Worm (Caenorhabditis elegans) whole organism, midembryonic: ENCODE data around the gene ZC266.1.

ENCODE experiments used
- T22C8.4 ChIP-seq: fragments of 200-800 bp; sonication (Bioruptor generic); IDR thresholded peaks from 2 replicates; pipeline ENCODE4 v1.3.6; 2022; ENCODE audit warnings: missing genetic modification characterization, missing compliant biosample characterization
- cog-1 ChIP-seq: sonication (generic microtip); optimal IDR thresholded peaks from 2 replicates; lab custom pipeline; 2016; ENCODE audit warnings: missing genetic modification characterization, missing compliant biosample characterization
- flt-1 ChIP-seq: fragments of 200-800 bp; sonication (Bioruptor generic); IDR thresholded peaks from 2 replicates; pipeline ENCODE4 v1.3.6; 2022; ENCODE audit warnings: missing genetic modification characterization, missing compliant biosample characterization
- klf-2 ChIP-seq: fragments of 200-800 bp; sonication (Bioruptor generic); conservative IDR thresholded peaks from 2 replicates; pipeline ENCODE4 v1.3.6; 2022; ENCODE audit warnings: missing genetic modification reagents, missing genetic modification characterization, missing compliant biosample characterization
- med-1 ChIP-seq: sonication (generic microtip); optimal IDR thresholded peaks from 2 replicates; lab custom pipeline; 2017; ENCODE audit warnings: missing genetic modification characterization, mild to moderate bottlenecking, missing compliant biosample characterization, antibody characterized with exemption, missing genetic modification reagents; ENCODE audit not compliant: insufficient read depth
- ref-1 ChIP-seq: fragments of 200-800 bp; sonication (Bioruptor generic); conservative IDR thresholded peaks from 2 replicates; pipeline ENCODE4 v1.3.6; 2022; ENCODE audit warnings: missing genetic modification reagents, missing genetic modification characterization, missing compliant biosample characterization
- tab-1 ChIP-seq: fragments of 200-800 bp; sonication (Bioruptor generic); IDR thresholded peaks from 2 replicates; pipeline ENCODE4 v1.3.6; 2022; ENCODE audit warnings: missing genetic modification characterization, missing compliant biosample characterization
- ztf-23 ChIP-seq: fragments of 200-800 bp; sonication (Bioruptor generic); IDR thresholded peaks from 2 replicates; pipeline ENCODE4 v1.3.6; 2022; ENCODE audit warnings: missing genetic modification reagents, missing genetic modification characterization, missing compliant biosample characterization
- ztf-29 ChIP-seq: fragments of 200-800 bp; sonication (Bioruptor generic); IDR thresholded peaks from 2 replicates; pipeline ENCODE4 v1.3.6; 2022; ENCODE audit warnings: missing genetic modification reagents, missing genetic modification characterization, missing compliant biosample characterization

ZC266.1 gene

DNA sequence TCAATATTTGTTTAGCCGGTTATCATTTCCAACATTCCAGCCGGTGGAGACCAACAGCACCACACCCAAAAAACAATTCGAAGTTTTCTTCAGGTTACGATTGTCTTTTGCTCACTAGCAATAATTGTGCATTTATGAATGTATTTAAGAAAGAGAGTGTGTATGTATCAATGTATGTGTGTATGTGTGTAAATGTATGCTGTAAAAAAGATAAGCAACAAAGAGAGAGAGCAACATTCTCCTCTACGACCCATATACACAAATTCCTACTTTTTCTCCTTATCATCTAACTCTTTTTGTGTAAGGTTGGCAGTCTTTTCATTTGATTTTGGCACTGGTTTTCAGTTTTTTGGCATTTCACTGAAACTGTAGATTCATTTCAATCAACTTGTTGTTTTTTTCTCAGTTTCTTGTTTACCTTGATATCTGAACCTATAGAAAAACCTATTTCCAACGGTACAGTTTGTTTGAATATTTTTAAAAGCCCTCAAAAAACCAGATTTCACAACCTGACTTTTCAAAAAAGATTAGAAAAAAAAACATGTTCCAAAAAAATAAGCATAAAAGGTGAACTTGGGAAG is 20.9 kb upstream of the ZC266.1 start:
- TF ChIP-seq med-1 (no peak), cog-1 (tag; lab: Kevin White, UChicago) (no peak), ref-1 (GFP tag; lab: Robert Waterston, UW) (no peak), ztf-23 (GFP tag; lab: Robert Waterston, UW) (no peak), T22C8.4 (GFP tag; lab: Robert Waterston, UW) (no peak), ztf-29 (GFP tag; lab: Robert Waterston, UW) (no peak), flt-1 (GFP tag; lab: Robert Waterston, UW) (no peak), tab-1 (no peak), klf-2 (no peak)

DNA sequence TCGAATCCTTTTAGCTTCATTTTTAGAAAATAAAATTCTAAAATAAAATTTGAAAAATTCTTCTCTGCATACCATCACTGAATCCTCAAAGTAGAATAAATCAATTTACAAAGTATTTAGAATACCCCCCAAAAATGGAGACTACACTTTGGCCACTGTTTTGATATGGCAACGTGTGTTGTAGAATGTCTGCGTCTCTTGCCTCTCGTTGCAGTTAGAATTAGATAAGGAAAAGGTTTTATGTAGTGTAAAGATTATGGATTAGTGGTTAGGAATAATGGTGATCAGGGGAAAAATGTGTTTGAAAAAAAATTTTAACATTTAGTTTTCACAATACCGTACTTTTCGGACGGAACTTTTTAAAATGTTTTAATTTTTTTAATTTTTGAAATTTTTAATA is 19.9 kb upstream of the ZC266.1 start, which contains the start of gene prx-6:
prx-6 (minus strand) TSS at position 129 of the 400 bp plus-strand sequence.
- TF ChIP-seq tab-1: no peak
- TF ChIP-seq med-1: no peak
- TF ChIP-seq ztf-29 (GFP tag; lab: Robert Waterston, UW): no peak
- no peak for TF ChIP-seq flt-1 (GFP tag; lab: Robert Waterston, UW)
- TF ChIP-seq ref-1 (GFP tag; lab: Robert Waterston, UW): no peak
- no peak for TF ChIP-seq ztf-23 (GFP tag; lab: Robert Waterston, UW)
- no peak for TF ChIP-seq cog-1 (tag; lab: Kevin White, UChicago)

DNA sequence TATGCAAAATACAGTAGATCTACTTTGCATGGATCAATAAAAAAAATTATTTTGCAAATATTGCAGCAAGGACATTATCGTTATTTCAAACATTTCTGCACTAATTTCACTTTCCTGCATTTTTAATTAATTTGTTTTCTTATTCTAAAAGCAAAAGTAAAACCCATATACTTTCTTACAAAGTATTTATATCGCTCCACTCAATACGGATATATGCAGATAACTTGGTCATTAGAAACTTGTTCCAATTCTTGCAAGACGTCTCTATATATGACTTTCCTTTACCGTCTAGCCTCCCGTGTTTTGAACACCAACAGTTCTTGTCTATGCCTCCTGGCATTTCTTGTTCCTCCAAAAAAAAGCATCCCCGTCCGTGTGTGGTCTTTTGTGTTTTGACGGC is 10.4 kb upstream of the ZC266.1 start, which contains the start of gene oac-24:
oac-24 (plus strand) TSS at position 301 of the 400 bp plus-strand sequence.
- TF ChIP-seq ztf-23 (GFP tag; lab: Robert Waterston, UW) (no peak), flt-1 (GFP tag; lab: Robert Waterston, UW) (no peak), ref-1 (GFP tag; lab: Robert Waterston, UW) (no peak), cog-1 (tag; lab: Kevin White, UChicago) (no peak), T22C8.4 (GFP tag; lab: Robert Waterston, UW) (no peak), ztf-29 (GFP tag; lab: Robert Waterston, UW) (no peak), tab-1 (no peak), klf-2 (no peak), med-1 (no peak)

DNA sequence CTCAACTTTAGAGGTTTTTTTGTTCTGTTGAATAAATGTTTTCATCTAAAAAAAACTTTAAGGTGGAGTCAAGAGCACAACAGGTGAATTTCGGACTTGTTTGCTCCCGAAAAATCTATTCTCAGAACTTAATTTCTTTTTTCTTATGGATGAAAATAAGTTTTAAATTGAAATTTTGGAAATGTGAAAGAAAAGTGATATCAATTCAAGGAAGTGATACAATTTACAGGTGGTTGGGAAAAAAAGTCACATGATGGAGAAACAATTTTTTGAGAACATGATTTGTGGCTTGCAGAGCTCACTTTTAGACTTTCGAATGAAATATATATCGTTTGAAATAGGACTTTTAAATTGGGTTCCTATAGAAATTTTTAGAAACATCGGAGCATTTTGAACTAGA is 7.6 kb upstream of the ZC266.1 start:
- TF ChIP-seq cog-1 (tag; lab: Kevin White, UChicago) (no peak), ref-1 (GFP tag; lab: Robert Waterston, UW) (no peak), med-1 (no peak), T22C8.4 (GFP tag; lab: Robert Waterston, UW) (no peak), klf-2 (no peak), tab-1 (no peak), ztf-23 (GFP tag; lab: Robert Waterston, UW) (no peak), ztf-29 (GFP tag; lab: Robert Waterston, UW) (no peak), flt-1 (GFP tag; lab: Robert Waterston, UW) (no peak)

DNA sequence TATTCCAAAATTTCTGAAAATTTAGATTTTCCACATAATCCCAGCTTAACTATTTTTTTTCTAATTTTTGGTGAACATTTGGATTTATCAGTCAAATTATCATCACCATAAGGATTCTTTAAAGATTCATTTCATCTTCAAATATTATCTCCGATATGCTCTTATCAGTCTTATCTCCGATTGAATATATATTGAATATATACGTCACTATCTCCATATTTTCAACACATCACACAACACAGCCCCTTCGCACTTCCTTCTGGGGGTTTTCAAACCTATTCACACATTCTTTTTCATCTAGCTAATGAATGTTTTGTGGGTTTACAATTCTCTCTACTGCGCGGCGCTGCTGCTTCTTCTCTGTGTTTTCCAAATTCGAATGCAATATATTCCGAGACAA is 1.4 kb downstream of the ZC266.1 start:
- TF ChIP-seq med-1 (no peak), flt-1 (GFP tag; lab: Robert Waterston, UW) (no peak), klf-2 (no peak), ref-1 (GFP tag; lab: Robert Waterston, UW) (no peak), ztf-29 (GFP tag; lab: Robert Waterston, UW) (no peak), cog-1 (tag; lab: Kevin White, UChicago) (no peak), T22C8.4 (GFP tag; lab: Robert Waterston, UW) (no peak), ztf-23 (GFP tag; lab: Robert Waterston, UW) (no peak), tab-1 (no peak)

DNA sequence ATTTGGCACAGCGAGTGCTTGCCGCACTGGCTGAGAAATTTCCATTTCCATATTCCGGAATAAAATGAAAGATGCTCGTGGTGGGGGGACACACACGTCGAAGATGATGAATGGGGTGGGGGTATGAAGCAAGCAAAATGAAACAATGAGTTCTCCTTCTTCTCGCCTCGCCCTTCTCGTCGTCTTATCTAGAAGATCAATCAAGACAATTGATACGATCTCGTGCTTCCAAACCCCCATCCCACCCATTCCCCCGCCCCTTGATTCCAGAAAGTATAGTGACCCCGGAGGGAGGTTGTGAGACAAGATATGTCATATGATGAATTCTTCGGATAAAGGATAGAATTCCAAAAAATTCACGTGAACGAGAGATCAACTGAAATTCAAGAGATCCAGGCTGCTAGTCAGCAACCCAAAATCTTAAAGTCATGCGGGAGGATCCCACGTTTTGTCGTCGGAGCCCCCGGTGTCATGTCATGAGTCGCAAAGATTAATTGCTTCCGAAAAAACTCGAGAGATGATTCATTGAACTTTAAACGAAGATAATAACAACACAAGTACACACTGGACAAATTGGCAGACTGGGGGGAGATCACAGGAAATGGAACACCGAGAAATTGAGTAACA is 5.5 kb downstream of the ZC266.1 start:
- no peak for TF ChIP-seq T22C8.4 (GFP tag; lab: Robert Waterston, UW)
- TF ChIP-seq tab-1: no peak
- no peak for TF ChIP-seq ztf-29 (GFP tag; lab: Robert Waterston, UW)
- no peak for TF ChIP-seq ref-1 (GFP tag; lab: Robert Waterston, UW)
- no peak for TF ChIP-seq med-1
- no peak for TF ChIP-seq klf-2
- TF ChIP-seq flt-1 (GFP tag; lab: Robert Waterston, UW): no peak
- no peak for TF ChIP-seq ztf-23 (GFP tag; lab: Robert Waterston, UW)
- TF ChIP-seq cog-1 (tag; lab: Kevin White, UChicago): no peak

DNA sequence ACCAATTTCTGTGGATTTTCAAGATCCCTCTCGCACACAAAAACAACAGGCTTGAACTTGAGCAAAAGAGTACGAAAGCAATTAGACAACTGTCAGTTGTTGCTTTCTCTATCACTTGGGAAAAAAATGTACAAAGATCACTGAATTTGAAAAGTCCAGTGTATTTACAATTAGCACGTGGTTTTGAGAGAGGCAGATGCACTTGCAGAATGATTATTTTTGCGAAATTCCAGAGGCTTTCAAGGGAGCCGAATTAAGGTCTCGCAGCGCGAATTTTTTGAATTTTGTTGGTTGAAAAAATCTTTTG is 6.9 kb downstream of the ZC266.1 start:
- no peak for TF ChIP-seq tab-1

DNA sequence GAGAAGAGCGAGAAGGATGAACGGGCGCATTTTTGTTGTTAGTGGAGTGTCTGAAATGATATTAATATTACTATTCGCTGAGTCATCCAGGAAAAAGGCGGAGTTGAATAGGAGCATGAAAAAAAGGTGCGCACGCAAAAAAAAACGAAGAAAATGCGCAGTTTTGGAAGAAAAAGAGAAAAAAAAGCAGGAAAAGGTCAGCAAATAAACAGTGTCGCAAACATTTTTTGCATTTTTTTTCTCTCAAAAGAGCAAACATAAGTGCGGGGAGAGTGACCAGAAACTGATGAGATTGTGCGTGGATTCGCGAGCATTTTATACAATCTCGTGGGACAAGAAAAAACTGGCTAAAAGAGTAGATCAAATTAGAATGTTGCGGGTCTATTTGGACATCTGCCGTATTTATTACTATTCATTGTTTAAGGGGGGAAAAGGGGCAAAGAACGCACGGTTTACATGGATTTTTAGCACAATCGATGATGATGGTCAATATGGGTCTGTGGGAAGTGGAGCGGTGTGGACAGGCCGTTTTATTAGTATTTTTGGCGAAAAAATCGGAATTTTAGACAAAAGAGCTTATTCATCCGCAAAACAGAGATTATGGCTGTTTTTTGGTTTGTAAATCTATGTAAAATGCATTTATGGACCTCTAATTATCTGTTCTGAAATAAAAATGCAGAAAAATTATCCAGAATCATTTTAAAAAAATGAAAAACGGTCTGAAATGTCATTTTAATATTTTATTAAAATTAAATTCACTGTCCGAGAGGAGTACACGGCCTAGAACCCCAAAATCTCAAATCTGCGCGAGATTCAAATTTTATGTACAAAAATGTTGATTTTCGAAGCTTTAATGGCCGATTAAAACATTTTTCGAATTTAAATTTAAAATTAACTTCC is 7.5 kb downstream of the ZC266.1 start, which contains the start of gene cpg-8:
cpg-8 (minus strand) TSS at position 51 of the 900 bp plus-strand sequence.
- TF ChIP-seq med-1: no peak

DNA sequence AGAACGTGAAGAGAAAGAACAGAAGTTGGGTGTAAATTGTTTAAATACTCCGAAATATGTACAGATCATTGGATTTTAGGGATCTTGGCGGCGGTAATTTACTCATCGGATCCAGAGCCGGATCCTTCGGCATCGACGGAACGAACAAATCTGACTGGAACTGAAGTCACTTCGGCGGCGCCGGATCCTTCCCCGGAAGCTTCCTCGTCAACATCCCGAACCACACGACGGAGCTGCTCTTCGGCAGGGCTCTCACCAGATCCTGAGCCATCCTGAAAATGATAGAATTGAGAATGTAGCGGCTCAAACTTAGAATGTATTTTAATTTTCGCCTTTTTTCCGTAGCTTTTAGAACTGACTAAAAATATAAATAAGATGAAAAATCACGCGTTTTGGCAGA is 8.4 kb downstream of the ZC266.1 start:
- TF ChIP-seq T22C8.4 (GFP tag; lab: Robert Waterston, UW): no peak
- TF ChIP-seq ref-1 (GFP tag; lab: Robert Waterston, UW): no peak
- TF ChIP-seq ztf-29 (GFP tag; lab: Robert Waterston, UW): no peak
- no peak for TF ChIP-seq klf-2
- no peak for TF ChIP-seq flt-1 (GFP tag; lab: Robert Waterston, UW)
- TF ChIP-seq ztf-23 (GFP tag; lab: Robert Waterston, UW): no peak
- TF ChIP-seq med-1: no peak
- TF ChIP-seq cog-1 (tag; lab: Kevin White, UChicago): no peak
- TF ChIP-seq tab-1: no peak

DNA sequence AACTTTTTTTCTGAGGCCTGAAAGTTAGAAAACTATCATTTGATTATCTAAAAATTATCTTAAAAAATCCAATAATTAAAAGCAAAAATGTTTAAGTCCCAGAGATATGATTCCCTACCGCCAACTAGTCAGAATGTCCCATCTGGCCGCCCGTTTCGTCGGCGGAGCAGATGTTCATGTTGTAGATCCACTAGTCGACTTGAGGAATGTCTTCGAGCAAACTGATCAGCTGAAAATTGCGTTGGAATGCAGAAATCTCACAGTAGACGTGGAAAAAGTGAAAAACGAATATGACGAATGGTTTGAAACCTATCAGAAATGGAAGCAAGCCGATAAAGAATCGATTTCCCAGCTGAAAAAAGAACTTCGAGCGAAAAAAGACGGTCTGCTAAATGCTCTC is 10.9 kb downstream of the ZC266.1 start, which contains the start of gene K03B4.1:
K03B4.1 (plus strand) TSS at position 97 of the 400 bp plus-strand sequence.
- TF ChIP-seq flt-1 (GFP tag; lab: Robert Waterston, UW) (no peak), tab-1 (no peak), cog-1 (tag; lab: Kevin White, UChicago) (no peak), klf-2 (no peak), ref-1 (GFP tag; lab: Robert Waterston, UW) (no peak), T22C8.4 (GFP tag; lab: Robert Waterston, UW) (no peak), ztf-29 (GFP tag; lab: Robert Waterston, UW) (no peak), ztf-23 (GFP tag; lab: Robert Waterston, UW) (no peak), med-1 (no peak)
